Fruit fly (Drosophila melanogaster) whole organism, wandering third instar larva: Measurements from ENCODE around the gene Vago.

Experiments used
- CG9705 ChIP-seq: fragments of 200-800 bp; sonication (Bioruptor generic); optimal IDR thresholded peaks from 2 replicates; lab custom pipeline; 2018; ENCODE audit warnings: missing biosample characterization, mild to moderate bottlenecking, missing genetic modification characterization
- Hr78 ChIP-seq: fragments of >200 bp; optimal IDR thresholded peaks from 2 replicates; lab custom pipeline; 2017; ENCODE audit warnings: missing biosample characterization, missing genetic modification characterization
- ey ChIP-seq: fragments of 200-800 bp; sonication (Bioruptor generic); optimal IDR thresholded peaks from 2 replicates; lab custom pipeline; 2016; ENCODE audit warnings: missing biosample characterization, missing genetic modification characterization
- fru ChIP-seq: fragments of 200-800 bp; sonication (Bioruptor generic); optimal IDR thresholded peaks from 3 replicates; lab custom pipeline; 2016; ENCODE audit warnings: missing biosample characterization, mild to moderate bottlenecking, missing genetic modification characterization
- pan ChIP-seq: fragments of >200 bp; optimal IDR thresholded peaks from 2 replicates; lab custom pipeline; 2017
- psq ChIP-seq: fragments of 200-800 bp; sonication (Bioruptor generic); optimal IDR thresholded peaks from 3 replicates; lab custom pipeline; 2017; ENCODE audit warnings: missing biosample characterization, mild to moderate bottlenecking, missing genetic modification characterization, moderate library complexity
- usp ChIP-seq: fragments of >200 bp; optimal IDR thresholded peaks from 2 replicates; lab custom pipeline; 2017; ENCODE audit warnings: missing biosample characterization, missing genetic modification characterization

DNA sequence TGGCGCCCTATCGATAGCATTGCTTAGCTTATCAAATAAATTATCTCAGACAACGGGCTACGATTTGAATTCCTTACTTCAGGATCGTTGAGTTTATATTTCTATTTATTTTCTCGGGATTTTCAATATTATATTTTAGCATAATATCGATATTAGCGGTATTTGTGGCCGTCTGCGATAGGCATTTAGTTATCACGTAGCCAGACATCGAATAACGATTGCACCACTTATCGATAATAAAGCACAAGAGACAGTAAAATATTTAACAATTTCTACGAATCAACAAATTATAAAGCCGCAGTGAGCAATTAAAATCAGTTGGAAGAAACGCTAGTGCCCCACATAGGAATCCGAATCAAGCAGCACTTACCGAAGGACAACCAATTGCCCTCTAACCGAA is 1.1 kb downstream of the Vago start, which contains the start of gene CG2076:
- TF ChIP-seq ey (GFP tag; lab: Kevin White, UChicago) (no peak), psq (GFP tag; lab: Kevin White, UChicago) (no peak), CG9705 (GFP tag; lab: Kevin White, UChicago) (no peak), pan (lab: Kevin White, UChicago) (no peak), Hr78 (GFP tag; lab: Kevin White, UChicago) (no peak), usp (GFP tag; lab: Kevin White, UChicago) (no peak), fru (GFP tag; lab: Kevin White, UChicago) (no peak)
